Worm (Caenorhabditis elegans) whole organism, mixed stage, embryonic: ENCODE results near the gene znf-207.

Experiments
- blmp-1 ChIP-seq: fragments of 150-350 bp; optimal IDR thresholded peaks from 2 replicates; lab custom pipeline; 2014; ENCODE audit warnings: missing biosample characterization, missing genetic modification characterization
- elt-1 ChIP-seq: sonication (generic microtip); optimal IDR thresholded peaks from 2 replicates; lab custom pipeline; 2017; ENCODE audit warnings: missing genetic modification characterization, mild to moderate bottlenecking, missing compliant biosample characterization, antibody characterized with exemption, moderate library complexity, borderline replicate concordance; ENCODE audit not compliant: insufficient read depth
- elt-3 ChIP-seq: fragments of 150-350 bp; optimal IDR thresholded peaks from 2 replicates; lab custom pipeline; 2014; ENCODE audit warnings: missing biosample characterization, missing genetic modification characterization
- ham-2 ChIP-seq: fragments of 200-800 bp; sonication (Bioruptor generic); optimal IDR thresholded peaks from 2 replicates; lab custom pipeline; 2018; ENCODE audit warnings: mild to moderate bottlenecking, missing genetic modification characterization, missing compliant biosample characterization
- lin-32 ChIP-seq: fragments of 200-800 bp; sonication (Bioruptor generic); optimal IDR thresholded peaks from 2 replicates; lab custom pipeline; 2018; ENCODE audit warnings: mild to moderate bottlenecking, missing genetic modification characterization, missing compliant biosample characterization
- mep-1 ChIP-seq: fragments of 150-350 bp; optimal IDR thresholded peaks from 2 replicates; lab custom pipeline; 2017; ENCODE audit warnings: missing biosample characterization, missing genetic modification reagents, missing genetic modification characterization, inconsistent platforms
- nhr-12 ChIP-seq: fragments of 150-350 bp; optimal IDR thresholded peaks from 2 replicates; lab custom pipeline; 2014; ENCODE audit warnings: missing biosample characterization, missing genetic modification characterization
- nhr-237 ChIP-seq: fragments of 150-350 bp; optimal IDR thresholded peaks from 2 replicates; lab custom pipeline; 2014; ENCODE audit warnings: missing biosample characterization, missing genetic modification characterization
- nhr-28 ChIP-seq: fragments of 150-350 bp; optimal IDR thresholded peaks from 2 replicates; lab custom pipeline; 2014; ENCODE audit warnings: missing biosample characterization, missing genetic modification characterization
- pha-4 ChIP-seq: fragments of 150-350 bp; optimal IDR thresholded peaks from 2 replicates; lab custom pipeline; 2018; ENCODE audit warnings: missing biosample characterization, missing genetic modification reagents, missing genetic modification characterization
- snpc-4 ChIP-seq: fragments of 150-350 bp; optimal IDR thresholded peaks from 2 replicates; lab custom pipeline; 2014; ENCODE audit warnings: missing biosample characterization, missing genetic modification characterization
- sptf-1 ChIP-seq: sonication (generic microtip); optimal IDR thresholded peaks from 2 replicates; lab custom pipeline; 2017; ENCODE audit warnings: mild to moderate bottlenecking, missing genetic modification characterization, moderate library complexity, missing compliant biosample characterization

ce11 chrIV:11323666-11324065 lies 12.9 kb downstream of the znf-207 start:
- TF ChIP-seq elt-3 (tag; lab: Kevin White, UChicago): no peak
- no peak for TF ChIP-seq snpc-4 (tag; lab: Kevin White, UChicago)
- no peak for TF ChIP-seq blmp-1
- no peak for TF ChIP-seq nhr-28 (tag; lab: Kevin White, UChicago)
- no peak for TF ChIP-seq nhr-237 (tag; lab: Kevin White, UChicago)
- no peak for TF ChIP-seq lin-32 (GFP tag; lab: Kevin White, UChicago)
- TF ChIP-seq ham-2 (GFP tag; lab: Kevin White, UChicago): no peak
- TF ChIP-seq nhr-12: no peak
- TF ChIP-seq pha-4 (tag; lab: Kevin White, UChicago): no peak
- TF ChIP-seq sptf-1 (tag; lab: Kevin White, UChicago): no peak
- no peak for TF ChIP-seq elt-1 (tag; lab: Kevin White, UChicago)
- TF ChIP-seq mep-1 (tag; lab: Kevin White, UChicago): no peak
